Worm (Caenorhabditis elegans) whole organism, L3 larva: ENCODE results near the gene C05E4.12.

Experiments used
- R02D3.7 ChIP-seq: fragments of 150-350 bp; optimal IDR thresholded peaks from 2 replicates; lab custom pipeline; 2014; ENCODE audit warnings: missing biosample characterization, missing genetic modification characterization
- ZK546.5 ChIP-seq: sonication (generic microtip); optimal IDR thresholded peaks from 2 replicates; lab custom pipeline; 2017; ENCODE audit warnings: missing biosample characterization, missing genetic modification characterization
- aly-2 ChIP-seq: fragments of 150-350 bp; optimal IDR thresholded peaks from 2 replicates; lab custom pipeline; 2014; ENCODE audit warnings: missing biosample characterization, missing genetic modification characterization
- ama-1 ChIP-seq: fragments of 150-350 bp; optimal IDR thresholded peaks from 2 replicates; lab custom pipeline; 2018
- ceh-16 ChIP-seq: sonication (generic microtip); optimal IDR thresholded peaks from 2 replicates; lab custom pipeline; 2017; ENCODE audit warnings: missing biosample characterization, missing genetic modification characterization
- elt-1 ChIP-seq: fragments of 150-350 bp; optimal IDR thresholded peaks from 2 replicates; lab custom pipeline; 2014; ENCODE audit warnings: missing biosample characterization, missing genetic modification characterization
- eor-1 ChIP-seq, 2 experiments: fragments of 150-350 bp; optimal IDR thresholded peaks; 2 replicates each; lab custom pipeline; 2014 to 2018; ENCODE audit warnings: missing biosample characterization in 2 of 2, missing genetic modification characterization in 2 of 2
- fkh-2 ChIP-seq: fragments of 150-350 bp; optimal IDR thresholded peaks from 2 replicates; lab custom pipeline; 2014; ENCODE audit warnings: missing biosample characterization, missing genetic modification reagents, missing genetic modification characterization
- lin-39 ChIP-seq: fragments of 150-350 bp; optimal IDR thresholded peaks from 2 replicates; lab custom pipeline; 2018; ENCODE audit warnings: missing biosample characterization, missing genetic modification reagents, missing genetic modification characterization
- mdl-1 ChIP-seq: fragments of 150-350 bp; optimal IDR thresholded peaks from 2 replicates; lab custom pipeline; 2014; ENCODE audit warnings: missing biosample characterization, missing genetic modification characterization
- mml-1 ChIP-seq: fragments of 150-350 bp; sonication (generic microtip); optimal IDR thresholded peaks from 3 replicates; lab custom pipeline; 2014; ENCODE audit warnings: missing biosample characterization, missing genetic modification characterization
- nhr-11 ChIP-seq: fragments of 150-350 bp; optimal IDR thresholded peaks from 2 replicates; lab custom pipeline; 2014; ENCODE audit warnings: missing biosample characterization, missing genetic modification characterization
- nhr-23 ChIP-seq: fragments of 150-350 bp; optimal IDR thresholded peaks from 2 replicates; lab custom pipeline; 2014; ENCODE audit warnings: missing biosample characterization, missing genetic modification reagents, missing genetic modification characterization
- nhr-237 ChIP-seq: fragments of 150-350 bp; optimal IDR thresholded peaks from 2 replicates; lab custom pipeline; 2014; ENCODE audit warnings: missing biosample characterization, missing genetic modification characterization
- nhr-28 ChIP-seq: fragments of 150-350 bp; optimal IDR thresholded peaks from 2 replicates; lab custom pipeline; 2014; ENCODE audit warnings: missing biosample characterization, missing genetic modification characterization
- nhr-43 ChIP-seq: sonication (generic microtip); optimal IDR thresholded peaks from 2 replicates; lab custom pipeline; 2016; ENCODE audit warnings: mild to moderate bottlenecking, missing genetic modification characterization, missing compliant biosample characterization; ENCODE audit not compliant: poor library complexity, severe bottlenecking
- nhr-76 ChIP-seq: fragments of 150-350 bp; sonication (generic microtip); optimal IDR thresholded peaks from 5 replicates; lab custom pipeline; 2014; ENCODE audit warnings: missing biosample characterization, missing genetic modification characterization
- pha-4 ChIP-seq: fragments of 150-350 bp; optimal IDR thresholded peaks from 2 replicates; lab custom pipeline; 2014; ENCODE audit warnings: missing biosample characterization, missing genetic modification reagents, missing genetic modification characterization
- unc-62 ChIP-seq: fragments of 150-350 bp; sonication (generic microtip); optimal IDR thresholded peaks from 4 replicates; lab custom pipeline; 2014; ENCODE audit warnings: missing biosample characterization, missing genetic modification reagents, missing genetic modification characterization
- zag-1 ChIP-seq: fragments of 150-350 bp; optimal IDR thresholded peaks from 2 replicates; lab custom pipeline; 2014; ENCODE audit warnings: missing biosample characterization, missing genetic modification characterization

Gene C05E4.12

ce11 chrV:719731-720130, 42.1 kb downstream of the C05E4.12 start, which contains the start of gene srbc-40:
Gene srbc-40 (minus strand): TSS chrV:719831.
- TF ChIP-seq nhr-11, result no peak
- TF ChIP-seq ZK546.5, result no peak
- TF ChIP-seq mdl-1, result no peak
- TF ChIP-seq aly-2 (tag; lab: Kevin White, UChicago), result no peak
- TF ChIP-seq eor-1 (tag; optimal IDR thresholded peaks at IDR 0.05; lab: Kevin White, UChicago), result no peak
- no peak for TF ChIP-seq lin-39 (tag; lab: Kevin White, UChicago)
- TF ChIP-seq R02D3.7 (tag; lab: Kevin White, UChicago), result no peak
- no peak for TF ChIP-seq nhr-23 (tag; lab: Kevin White, UChicago)
- TF ChIP-seq unc-62, result no peak
- TF ChIP-seq fkh-2 (tag; lab: Kevin White, UChicago), result no peak

- no peak for TF ChIP-seq zag-1 (tag; lab: Kevin White, UChicago)
- no peak for TF ChIP-seq nhr-43
- no peak for TF ChIP-seq nhr-76 (tag; lab: Kevin White, UChicago)
- no peak for TF ChIP-seq elt-1 (tag; lab: Kevin White, UChicago)
- no peak for TF ChIP-seq mml-1 (tag; lab: Kevin White, UChicago)
- TF ChIP-seq nhr-28 (tag; lab: Kevin White, UChicago), result no peak
- no peak for TF ChIP-seq ama-1 (lab: Kevin White, UChicago)
- no peak for TF ChIP-seq pha-4 (tag; lab: Kevin White, UChicago)
- no peak for TF ChIP-seq nhr-237 (tag; lab: Kevin White, UChicago)
- TF ChIP-seq ceh-16 (tag; lab: Kevin White, UChicago), result no peak
- TF ChIP-seq aly-2 (tag; lab: Kevin White, UChicago), result no peak
- TF ChIP-seq, all 47 proteins: peak for 0
These were observed 48.9 kb downstream of the C05E4.12 start, which contains the start of gene cyp-33C11 for ce11 chrV:712882-713281. Gene cyp-33C11 (minus strand): TSS chrV:712982.
